Worm (Caenorhabditis elegans) whole organism, L4 larva: Measurements from ENCODE around the gene Y39A1A.21.

Experiments
- F37D6.2 ChIP-seq: sonication (generic microtip); optimal IDR thresholded peaks from 2 replicates; lab custom pipeline; 2016; ENCODE audit warnings: mild to moderate bottlenecking, missing genetic modification characterization, missing compliant biosample characterization
- T20F7.1 ChIP-seq: fragments of 200-800 bp; sonication (Bioruptor generic); optimal IDR thresholded peaks from 2 replicates; lab custom pipeline; 2018; ENCODE audit warnings: mild to moderate bottlenecking, missing genetic modification characterization, missing compliant biosample characterization
- T26A8.4 ChIP-seq: fragments of 200-800 bp; sonication (Bioruptor generic); IDR thresholded peaks from 2 replicates; pipeline ENCODE4 v1.3.6; 2022; ENCODE audit warnings: missing genetic modification characterization, missing compliant biosample characterization
- aha-1 ChIP-seq: fragments of 150-350 bp; peaks from one replicate; lab custom pipeline; 2014; ENCODE audit warnings: missing biosample characterization, missing genetic modification characterization
- ceh-32 ChIP-seq: sonication (generic microtip); optimal IDR thresholded peaks from 2 replicates; lab custom pipeline; 2016; ENCODE audit warnings: mild to moderate bottlenecking, missing genetic modification characterization, missing compliant biosample characterization; ENCODE audit not compliant: poor library complexity
- ceh-82 ChIP-seq: sonication (generic microtip); optimal IDR thresholded peaks from 2 replicates; lab custom pipeline; 2017; ENCODE audit warnings: missing biosample characterization, missing genetic modification characterization
- cey-2 ChIP-seq: sonication (generic microtip); optimal IDR thresholded peaks from 3 replicates; lab custom pipeline; 2017; ENCODE audit warnings: missing genetic modification characterization, mild to moderate bottlenecking, missing compliant biosample characterization, antibody characterized with exemption, borderline replicate concordance; ENCODE audit not compliant: insufficient read depth
- daf-16 ChIP-seq, 3 experiments: sonication (generic microtip); optimal IDR thresholded peaks; 2 replicates each; lab custom pipeline; 2016 to 2017; ENCODE audit warnings: missing genetic modification characterization in 3 of 3, missing genetic modification reagents in 3 of 3, mild to moderate bottlenecking in 2 of 3, missing compliant biosample characterization in 2 of 3, missing biosample characterization in 1 of 3, moderate library complexity in 1 of 3
- dmd-6 ChIP-seq: fragments of 200-800 bp; sonication (Bioruptor generic); IDR thresholded peaks from 2 replicates; pipeline ENCODE4 v1.3.6; 2022; ENCODE audit warnings: missing genetic modification reagents, missing genetic modification characterization, missing compliant biosample characterization
- dpl-1 ChIP-seq: fragments of 150-350 bp; optimal IDR thresholded peaks from 2 replicates; lab custom pipeline; 2014; ENCODE audit warnings: missing biosample characterization, missing genetic modification reagents, missing genetic modification characterization
- duxl-1 ChIP-seq: sonication (generic microtip); optimal IDR thresholded peaks from 2 replicates; lab custom pipeline; 2016; ENCODE audit warnings: mild to moderate bottlenecking, missing genetic modification characterization, moderate library complexity, missing compliant biosample characterization; ENCODE audit not compliant: poor library complexity
- dve-1 ChIP-seq: sonication (generic microtip); optimal IDR thresholded peaks from 2 replicates; lab custom pipeline; 2017; ENCODE audit warnings: antibody characterized with exemption, mild to moderate bottlenecking, missing genetic modification characterization, missing compliant biosample characterization; ENCODE audit not compliant: insufficient read depth
- hif-1 ChIP-seq, 2 experiments: sonication (generic microtip); optimal IDR thresholded peaks; 2 replicates each; lab custom pipeline; 2016 to 2017; ENCODE audit warnings: missing compliant biosample characterization in 2 of 2, missing genetic modification characterization in 2 of 2, missing genetic modification reagents in 2 of 2, missing genotype in 2 of 2, mild to moderate bottlenecking in 1 of 2
- hlh-30 ChIP-seq: sonication (generic microtip); optimal IDR thresholded peaks from 2 replicates; lab custom pipeline; 2017; ENCODE audit warnings: antibody characterized with exemption, mild to moderate bottlenecking, missing genetic modification characterization, missing compliant biosample characterization; ENCODE audit not compliant: insufficient read depth
- hmg-1.1 ChIP-seq: fragments of 200-800 bp; sonication (Bioruptor generic); IDR thresholded peaks from 2 replicates; pipeline ENCODE4 v1.3.6; 2022; ENCODE audit warnings: missing genetic modification reagents, missing genetic modification characterization, missing compliant biosample characterization
- jun-1 ChIP-seq: fragments of 150-350 bp; optimal IDR thresholded peaks from 2 replicates; lab custom pipeline; 2014; ENCODE audit warnings: missing biosample characterization, missing genetic modification reagents, missing genetic modification characterization
- lim-7 ChIP-seq: fragments of 200-800 bp; sonication (Bioruptor generic); IDR thresholded peaks from 2 replicates; pipeline ENCODE4 v1.3.6; 2022; ENCODE audit warnings: missing genetic modification characterization, missing compliant biosample characterization
- lin-38 ChIP-seq: fragments of 200-800 bp; sonication (Bioruptor generic); IDR thresholded peaks from 2 replicates; pipeline ENCODE4 v1.3.6; 2022; ENCODE audit warnings: missing genetic modification reagents, missing genetic modification characterization, missing compliant biosample characterization
- lir-3 ChIP-seq: sonication (generic microtip); optimal IDR thresholded peaks from 2 replicates; lab custom pipeline; 2016; ENCODE audit warnings: mild to moderate bottlenecking, missing genetic modification characterization, missing compliant biosample characterization
- lsy-2 ChIP-seq, 2 experiments: fragments of 150-350 bp in 1 of 2; sonication (generic microtip) in 1 of 2; optimal IDR thresholded peaks; 2 replicates each; lab custom pipeline; 2014 to 2017; ENCODE audit warnings: missing biosample characterization in 2 of 2, missing genetic modification characterization in 2 of 2
- madf-9 ChIP-seq: fragments of 200-800 bp; sonication (Bioruptor generic); conservative IDR thresholded peaks from 2 replicates; pipeline ENCODE4 v1.3.6; 2022; ENCODE audit warnings: missing genetic modification reagents, missing genetic modification characterization, missing compliant biosample characterization
- mdl-1 ChIP-seq, 2 experiments: fragments of 150-350 bp in 1 of 2; sonication (generic microtip) in 1 of 2; optimal IDR thresholded peaks; 2 replicates each; lab custom pipeline; 2014 to 2017; ENCODE audit warnings: missing biosample characterization in 2 of 2, missing genetic modification characterization in 2 of 2
- mep-1 ChIP-seq: fragments of 150-350 bp; sonication (generic microtip); optimal IDR thresholded peaks from 3 replicates; lab custom pipeline; 2014; ENCODE audit warnings: missing biosample characterization, missing genetic modification characterization
- nhr-102 ChIP-seq: sonication (generic microtip); optimal IDR thresholded peaks from 2 replicates; lab custom pipeline; 2016; ENCODE audit warnings: mild to moderate bottlenecking, missing genetic modification characterization, moderate library complexity, missing compliant biosample characterization
- nhr-111 ChIP-seq: fragments of 200-800 bp; sonication (Bioruptor generic); optimal IDR thresholded peaks from 2 replicates; lab custom pipeline; 2018; ENCODE audit warnings: mild to moderate bottlenecking, missing genetic modification characterization, missing compliant biosample characterization
- nhr-25 ChIP-seq: sonication (generic microtip); optimal IDR thresholded peaks from 2 replicates; lab custom pipeline; 2017; ENCODE audit warnings: missing genetic modification characterization, mild to moderate bottlenecking, missing compliant biosample characterization, antibody characterized with exemption, moderate library complexity, borderline replicate concordance; ENCODE audit not compliant: insufficient read depth
- nhr-28 ChIP-seq: fragments of 150-350 bp; optimal IDR thresholded peaks from 2 replicates; lab custom pipeline; 2014; ENCODE audit warnings: missing biosample characterization, missing genetic modification characterization
- nhr-42 ChIP-seq: fragments of 200-800 bp; sonication (Bioruptor generic); IDR thresholded peaks from 2 replicates; pipeline ENCODE4 v1.3.6; 2022; ENCODE audit warnings: missing genetic modification characterization, missing compliant biosample characterization
- nhr-48 ChIP-seq: sonication (generic microtip); optimal IDR thresholded peaks from 2 replicates; lab custom pipeline; 2016; ENCODE audit warnings: mild to moderate bottlenecking, missing genetic modification characterization, missing compliant biosample characterization
- pha-4 ChIP-seq, 2 experiments: fragments of 150-350 bp in 1 of 2; fragments of 200-800 bp in 1 of 2; sonication (Bioruptor generic) in 1 of 2; IDR thresholded peaks in 1 of 2; optimal IDR thresholded peaks in 1 of 2; 2 replicates each; pipeline versions ENCODE4 v1.3.6 to Lab custom; 2014 to 2022; ENCODE audit warnings: missing genetic modification characterization in 2 of 2, missing genetic modification reagents in 2 of 2, missing biosample characterization in 1 of 2, missing compliant biosample characterization in 1 of 2
- pqm-1 ChIP-seq: sonication (generic microtip); optimal IDR thresholded peaks from 2 replicates; lab custom pipeline; 2017; ENCODE audit warnings: missing biosample characterization, missing genetic modification characterization
- tag-97 ChIP-seq: fragments of 200-800 bp; sonication (Bioruptor generic); IDR thresholded peaks from 2 replicates; pipeline ENCODE4 v1.3.6; 2022; ENCODE audit warnings: missing genetic modification characterization, missing compliant biosample characterization
- unc-130 ChIP-seq: sonication (generic microtip); optimal IDR thresholded peaks from 2 replicates; lab custom pipeline; 2016; ENCODE audit warnings: missing genetic modification reagents, missing genetic modification characterization, missing compliant biosample characterization
- unc-39 ChIP-seq: sonication (generic microtip); optimal IDR thresholded peaks from 2 replicates; lab custom pipeline; 2017; ENCODE audit warnings: missing biosample characterization, missing genetic modification characterization
- unc-62 ChIP-seq, 3 experiments: fragments of 150-350 bp in 1 of 3; sonication (generic microtip); optimal IDR thresholded peaks in 2 of 3; peaks in 1 of 3; 1 replicate in 1 of 3; 2 replicates in 2 of 3; lab custom pipeline; 2014 to 2017; ENCODE audit warnings: missing biosample characterization in 3 of 3, missing genetic modification characterization in 3 of 3, missing genetic modification reagents in 3 of 3, missing genotype in 1 of 3
- zip-2 ChIP-seq: fragments of 150-350 bp; optimal IDR thresholded peaks from 2 replicates; lab custom pipeline; 2014; ENCODE audit warnings: missing biosample characterization, missing genetic modification characterization
- ztf-7 ChIP-seq: fragments of 150-350 bp; optimal IDR thresholded peaks from 2 replicates; lab custom pipeline; 2014; ENCODE audit warnings: missing biosample characterization, missing genetic modification characterization

Gene Y39A1A.21

DNA sequence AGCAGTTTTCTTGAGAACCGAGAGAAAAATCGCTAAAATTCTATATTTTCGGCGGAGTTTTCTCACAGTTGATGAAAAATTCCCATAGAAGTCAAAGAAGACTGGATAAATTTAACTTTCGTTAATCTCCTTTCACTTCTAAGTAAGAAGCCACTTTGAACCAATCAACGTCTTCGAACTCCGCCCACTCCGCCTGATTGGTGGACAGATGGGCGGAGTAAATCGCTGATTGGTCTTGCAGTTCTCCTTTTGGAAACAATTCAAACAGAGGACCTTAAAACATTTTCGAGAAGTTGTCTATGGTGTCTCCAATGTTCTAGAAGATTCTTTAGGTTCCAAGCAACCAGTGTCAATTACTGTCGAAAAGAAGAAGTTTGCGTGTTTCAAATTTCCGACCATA lies 48.4 kb downstream of the Y39A1A.21 start:
- TF ChIP-seq lim-7 (GFP tag; lab: Robert Waterston, UW): no peak
- TF ChIP-seq ceh-32 (tag; lab: Kevin White, UChicago): no peak
- peak; percentile 64 for TF ChIP-seq aha-1

DNA sequence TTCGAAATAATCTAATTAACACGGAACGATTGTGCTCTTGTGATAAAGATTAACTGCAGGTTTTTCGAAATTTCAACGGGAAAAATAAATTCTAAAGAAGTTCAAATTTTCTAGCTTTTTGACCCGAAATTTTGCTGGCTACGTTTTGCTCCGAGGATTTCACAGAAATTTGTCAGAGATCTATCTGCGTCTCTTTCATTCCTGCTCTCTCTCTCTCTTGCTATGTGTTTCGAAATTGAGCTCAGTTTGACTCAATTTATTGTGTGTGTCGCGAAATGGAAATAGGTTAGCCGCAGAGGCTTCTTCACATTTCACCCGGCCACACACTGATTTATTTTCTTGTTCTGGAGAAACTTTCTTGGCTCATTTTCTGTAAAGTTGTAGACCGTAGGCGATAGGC lies 49.2 kb downstream of the Y39A1A.21 start:
- TF ChIP-seq hmg-1.1 (0 out of 2 replicates have a peak, but pooled peaks have one; percentile 18), unc-62 (GFP tag; optimal IDR thresholded peaks at IDR 0.05 in 1 of 2; lab: Kevin White, UChicago) (peak in 1 of 2 experiments; percentile 7), unc-62 (tag; optimal IDR thresholded peaks at IDR 0.05; lab: Kevin White, UChicago) (no peak), unc-130 (no peak), lsy-2 (tag; optimal IDR thresholded peaks at IDR 0.05; lab: Kevin White, UChicago) (no peak), tag-97 (GFP tag; lab: Robert Waterston, UW) (no peak), lin-38 (GFP tag; lab: Robert Waterston, UW) (no peak), nhr-102 (no peak), pha-4 (GFP tag; IDR thresholded peaks at IDR 0.05; lab: Robert Waterston, UW) (no peak), pha-4 (tag; optimal IDR thresholded peaks at IDR 0.05; lab: Kevin White, UChicago) (no peak), nhr-25 (tag; lab: Kevin White, UChicago) (no peak), F37D6.2 (tag; lab: Kevin White, UChicago) (no peak), mep-1 (tag; lab: Kevin White, UChicago) (no peak), aha-1 (peak; percentile 75), mdl-1 (tag; optimal IDR thresholded peaks at IDR 0.05; lab: Kevin White, UChicago) (no peak), T26A8.4 (GFP tag; lab: Robert Waterston, UW) (no peak), zip-2 (tag; lab: Kevin White, UChicago) (no peak), ztf-7 (tag; lab: Kevin White, UChicago) (no peak)

DNA sequence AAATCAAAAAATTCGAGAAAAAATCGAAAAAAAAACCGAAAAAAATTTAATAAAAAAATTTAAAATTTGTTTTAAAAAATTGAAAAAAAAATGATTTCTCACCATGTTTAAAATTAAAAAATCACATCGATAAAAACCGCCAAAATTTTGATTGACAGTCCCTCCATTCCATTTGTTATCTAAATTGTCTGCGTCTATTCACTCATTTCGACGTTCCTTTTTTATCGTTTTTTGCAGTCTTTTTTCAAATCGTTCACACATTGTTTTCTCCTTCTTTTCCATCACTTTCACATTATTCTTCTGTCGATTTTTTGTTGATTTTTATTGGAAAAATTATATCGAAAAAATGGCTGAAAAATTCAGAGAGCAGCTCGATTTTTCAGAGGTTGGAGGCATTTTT lies 50.8 kb downstream of the Y39A1A.21 start:
- TF ChIP-seq dpl-1 (GFP tag; lab: Kevin White, UChicago): peak; percentile 5
- peak; percentile 57 for TF ChIP-seq pqm-1 (tag; lab: Kevin White, UChicago)
- peak; percentile 26 for TF ChIP-seq nhr-28 (tag; lab: Kevin White, UChicago)
- TF ChIP-seq unc-130: no peak
- no peak for TF ChIP-seq pha-4 (GFP tag; IDR thresholded peaks at IDR 0.05; lab: Robert Waterston, UW)
- no peak for TF ChIP-seq pha-4 (tag; optimal IDR thresholded peaks at IDR 0.05; lab: Kevin White, UChicago)
- no peak for TF ChIP-seq ceh-82 (tag; lab: Kevin White, UChicago)
- TF ChIP-seq dmd-6 (GFP tag; lab: Robert Waterston, UW): peak; percentile 46; the same call in 1 of the 2 replicates
- no peak for TF ChIP-seq nhr-25 (tag; lab: Kevin White, UChicago)
- TF ChIP-seq dve-1 (tag; lab: Kevin White, UChicago): peak; percentile 39
- TF ChIP-seq daf-16 (GFP tag; optimal IDR thresholded peaks at IDR 0.05; lab: Kevin White, UChicago): no peak
- peak; percentile 37 for TF ChIP-seq daf-16 (tag; optimal IDR thresholded peaks at IDR 0.05; lab: Kevin White, UChicago)
- no peak for TF ChIP-seq T20F7.1 (GFP tag; lab: Kevin White, UChicago)

DNA sequence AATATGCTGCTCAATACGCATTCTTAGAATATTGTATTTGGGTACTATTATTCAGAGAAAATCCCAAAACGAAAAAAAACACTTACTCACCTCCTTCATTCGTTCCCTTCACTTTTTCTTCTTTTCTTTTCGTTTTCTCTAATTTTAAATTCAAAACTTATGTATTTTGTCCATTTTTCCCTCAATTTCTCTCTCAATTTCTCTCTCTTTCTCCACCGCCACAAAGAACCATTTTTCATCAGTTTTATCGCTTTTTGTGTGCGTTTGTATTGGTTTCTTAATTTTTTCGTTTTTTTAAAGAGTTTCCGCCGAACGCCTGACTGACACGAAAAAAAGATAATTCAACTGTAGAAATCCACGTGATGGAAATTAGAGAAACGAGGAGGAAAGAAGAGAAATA lies 52.1 kb downstream of the Y39A1A.21 start, which contains the start of gene cnt-2:
Gene cnt-2 (plus strand): TSS at position 301 of the 400 bp plus-strand sequence.
- no peak for TF ChIP-seq nhr-111 (GFP tag; lab: Kevin White, UChicago)

DNA sequence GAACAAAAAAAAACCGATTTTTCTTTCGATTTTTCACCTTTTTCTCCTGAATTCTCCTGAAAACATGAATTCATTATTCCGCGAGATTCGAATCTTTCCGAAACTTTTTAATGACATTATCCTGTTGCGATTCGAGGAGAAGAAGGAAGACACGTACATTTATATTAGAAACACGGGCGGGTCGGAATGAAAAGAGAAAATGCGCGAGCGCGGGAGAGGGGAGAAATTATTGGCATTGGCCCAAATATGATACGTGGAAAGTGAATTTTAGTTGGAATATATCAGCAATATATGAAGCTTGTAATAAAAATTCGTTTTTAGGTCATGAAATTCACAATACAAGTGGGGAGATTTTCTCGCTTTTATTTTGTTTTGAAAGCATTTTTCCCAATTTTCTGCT lies 53.3 kb downstream of the Y39A1A.21 start:
- TF ChIP-seq aha-1: peak; percentile 84
- TF ChIP-seq nhr-42 (GFP tag; lab: Robert Waterston, UW): no peak
- TF ChIP-seq, all 104 proteins: peak for 1

- TF ChIP-seq jun-1: no peak
- no peak for TF ChIP-seq unc-39
- no peak for TF ChIP-seq hif-1 (tag; optimal IDR thresholded peaks at IDR 0.05; lab: Kevin White, UChicago)
- no peak for TF ChIP-seq duxl-1 (tag; lab: Kevin White, UChicago)
- no peak for TF ChIP-seq nhr-48 (tag; lab: Kevin White, UChicago)
- no peak for TF ChIP-seq mep-1 (tag; lab: Kevin White, UChicago)
- no peak for TF ChIP-seq lir-3
- no peak for TF ChIP-seq madf-9 (GFP tag; lab: Robert Waterston, UW)
- no peak for TF ChIP-seq hmg-1.1
- no peak for TF ChIP-seq cey-2 (tag; lab: Kevin White, UChicago)
- no peak for TF ChIP-seq hlh-30 (tag; lab: Kevin White, UChicago)
- no peak for TF ChIP-seq pha-4 (GFP tag; IDR thresholded peaks at IDR 0.05; lab: Robert Waterston, UW)
- no peak for TF ChIP-seq pha-4 (tag; optimal IDR thresholded peaks at IDR 0.05; lab: Kevin White, UChicago)
- TF ChIP-seq dmd-6 (GFP tag; lab: Robert Waterston, UW): no peak
- no peak for TF ChIP-seq nhr-42 (GFP tag; lab: Robert Waterston, UW)
- TF ChIP-seq, all 104 proteins: peak for 0
These were observed 54.0 kb downstream of the Y39A1A.21 start for ce11 chrIII:10652833-10653232.
